Fruit fly (Drosophila melanogaster) whole organism, embryonic: ENCODE measurements around the gene CG10874.

ENCODE experiments used
- Adf1 ChIP-seq: fragments of 200-800 bp; sonication (Bioruptor generic); IDR thresholded peaks from 2 replicates; pipeline ENCODE4 v1.3.6; 2022; ENCODE audit warnings: missing biosample characterization, missing genetic modification characterization
- BEAF-32 ChIP-seq: fragments of 200-800 bp; sonication (Bioruptor generic); optimal IDR thresholded peaks from 3 replicates; lab custom pipeline; 2017; ENCODE audit warnings: missing biosample characterization, missing genetic modification characterization, mild to moderate bottlenecking, moderate library complexity, missing genetic modification reagents
- CG10147 ChIP-seq: fragments of 200-800 bp; sonication (Bioruptor generic); optimal IDR thresholded peaks from 2 replicates; lab custom pipeline; 2019; ENCODE audit warnings: missing biosample characterization, mild to moderate bottlenecking, missing genetic modification characterization, moderate library complexity
- CG10462 ChIP-seq: fragments of 200-800 bp; sonication (Bioruptor generic); optimal IDR thresholded peaks from 2 replicates; lab custom pipeline; 2016; ENCODE audit warnings: missing biosample characterization, missing genetic modification characterization
- CG11504 ChIP-seq: fragments of 200-800 bp; sonication (Bioruptor generic); optimal IDR thresholded peaks from 3 replicates; lab custom pipeline; 2019; ENCODE audit warnings: missing biosample characterization, mild to moderate bottlenecking, missing genetic modification characterization, moderate library complexity
- CG12769 ChIP-seq: fragments of 200-800 bp; sonication (Bioruptor generic); optimal IDR thresholded peaks from 2 replicates; lab custom pipeline; 2019; ENCODE audit warnings: missing biosample characterization, mild to moderate bottlenecking, missing genetic modification characterization, moderate library complexity
- CG13775 ChIP-seq: fragments of 200-800 bp; sonication (Bioruptor generic); optimal IDR thresholded peaks from 3 replicates; lab custom pipeline; 2017; ENCODE audit warnings: missing biosample characterization, mild to moderate bottlenecking, missing genetic modification characterization
- CG1647 ChIP-seq: fragments of 200-800 bp; sonication (Bioruptor generic); optimal IDR thresholded peaks from 3 replicates; lab custom pipeline; 2016; ENCODE audit warnings: missing biosample characterization, missing genetic modification characterization
- CG17385 ChIP-seq: fragments of 200-800 bp; sonication (Bioruptor generic); optimal IDR thresholded peaks from 3 replicates; lab custom pipeline; 2018; ENCODE audit warnings: missing biosample characterization, mild to moderate bottlenecking, missing genetic modification characterization
- CG2199 ChIP-seq: fragments of 200-800 bp; sonication (Bioruptor generic); IDR thresholded peaks from 3 replicates; pipeline ENCODE4 v1.3.6; 2022; ENCODE audit warnings: missing biosample characterization, missing genetic modification characterization
- CG3163 ChIP-seq: fragments of 200-800 bp; sonication (Bioruptor generic); optimal IDR thresholded peaks from 3 replicates; lab custom pipeline; 2016; ENCODE audit warnings: missing biosample characterization, missing genetic modification characterization
- CG4617 ChIP-seq: fragments of 200-800 bp; sonication (Bioruptor generic); optimal IDR thresholded peaks from 3 replicates; lab custom pipeline; 2016; ENCODE audit warnings: missing biosample characterization, missing genetic modification characterization, borderline replicate concordance
- CG4730 ChIP-seq: fragments of 200-800 bp; sonication (Bioruptor generic); IDR thresholded peaks from 2 replicates; pipeline ENCODE4 v1.3.6; 2022; ENCODE audit warnings: missing biosample characterization, missing genetic modification characterization
- CG9437 ChIP-seq: fragments of 200-800 bp; sonication (Bioruptor generic); optimal IDR thresholded peaks from 2 replicates; lab custom pipeline; 2018; ENCODE audit warnings: missing biosample characterization, mild to moderate bottlenecking, missing genetic modification characterization
- CrebB ChIP-seq: fragments of 200-800 bp; sonication (Bioruptor generic); optimal IDR thresholded peaks from 3 replicates; lab custom pipeline; 2018; ENCODE audit warnings: missing biosample characterization, mild to moderate bottlenecking, missing genetic modification characterization
- Dip3 ChIP-seq: fragments of 200-800 bp; sonication (Bioruptor generic); optimal IDR thresholded peaks from 3 replicates; lab custom pipeline; 2016; ENCODE audit warnings: missing biosample characterization, missing genetic modification characterization
- E2f1 ChIP-seq: fragments of 200-800 bp; sonication (Bioruptor generic); IDR thresholded peaks from 2 replicates; pipeline ENCODE4 v1.3.6; 2022; ENCODE audit warnings: missing biosample characterization, missing genetic modification characterization
- Ets97D ChIP-seq: fragments of 200-800 bp; sonication (Bioruptor generic); optimal IDR thresholded peaks from 3 replicates; lab custom pipeline; 2016; ENCODE audit warnings: missing biosample characterization, missing genetic modification characterization
- GATAe ChIP-seq: fragments of 200-800 bp; sonication (Bioruptor generic); conservative IDR thresholded peaks from 2 replicates; pipeline ENCODE4 v1.3.6; 2022; ENCODE audit warnings: missing biosample characterization, missing genetic modification characterization
- Gsc ChIP-seq: fragments of 200-800 bp; sonication (Bioruptor generic); IDR thresholded peaks from 2 replicates; pipeline ENCODE4 v1.3.6; 2022; ENCODE audit warnings: missing biosample characterization, missing genetic modification characterization
- Hr39 ChIP-seq: fragments of >200 bp; optimal IDR thresholded peaks from 2 replicates; lab custom pipeline; 2017
- Hr51 ChIP-seq, 2 experiments: fragments of 200-800 bp; sonication (Bioruptor generic); optimal IDR thresholded peaks; 2 replicates in 1 of 2; 3 replicates in 1 of 2; lab custom pipeline; 2016 to 2018; ENCODE audit warnings: missing biosample characterization in 2 of 2, missing genetic modification characterization in 2 of 2, mild to moderate bottlenecking in 1 of 2, moderate library complexity in 1 of 2
- MBD-R2 ChIP-seq: fragments of 200-800 bp; sonication (Bioruptor generic); IDR thresholded peaks from 2 replicates; pipeline ENCODE4 v1.3.6; 2022; ENCODE audit warnings: missing biosample characterization, missing genetic modification characterization
- NK7.1 ChIP-seq: fragments of 200-800 bp; sonication (Bioruptor generic); optimal IDR thresholded peaks from 3 replicates; lab custom pipeline; 2016; ENCODE audit warnings: missing biosample characterization, missing genetic modification characterization
- PHDP ChIP-seq: fragments of 200-800 bp; sonication (Bioruptor generic); optimal IDR thresholded peaks from 3 replicates; lab custom pipeline; 2018; ENCODE audit warnings: missing biosample characterization, mild to moderate bottlenecking, missing genetic modification characterization, moderate library complexity
- Rfx ChIP-seq: fragments of 200-800 bp; sonication (Bioruptor generic); IDR thresholded peaks from 2 replicates; pipeline ENCODE4 v1.3.6; 2022; ENCODE audit warnings: missing biosample characterization, missing genetic modification characterization
- Scr ChIP-seq: fragments of 200-800 bp; sonication (Bioruptor generic); IDR thresholded peaks from 2 replicates; pipeline ENCODE4 v1.3.6; 2022; ENCODE audit warnings: missing biosample characterization, missing genetic modification characterization; ENCODE audit not compliant: partially characterized antibody
- Stat92E ChIP-seq, 3 experiments: fragments of >200 bp in 2 of 3; fragments of 200-800 bp in 1 of 3; sonication (Bioruptor generic) in 1 of 3; optimal IDR thresholded peaks; 2 replicates each; lab custom pipeline; 2017 to 2019; ENCODE audit warnings: missing biosample characterization in 3 of 3, missing genetic modification characterization in 3 of 3, mild to moderate bottlenecking in 1 of 3, moderate library complexity in 1 of 3
- Trl ChIP-seq, 3 experiments: fragments of >200 bp in 2 of 3; fragments of 200-800 bp in 1 of 3; sonication (Bioruptor generic) in 1 of 3; optimal IDR thresholded peaks; 2 replicates in 1 of 3; 3 replicates in 2 of 3; lab custom pipeline; 2016 to 2017; ENCODE audit warnings: missing biosample characterization in 1 of 3, missing genetic modification characterization in 1 of 3
- ab ChIP-seq: fragments of 200-800 bp; sonication (Bioruptor generic); optimal IDR thresholded peaks from 2 replicates; lab custom pipeline; 2016; ENCODE audit warnings: missing biosample characterization, missing genetic modification characterization
- cad ChIP-seq: fragments of >200 bp; optimal IDR thresholded peaks from 2 replicates; lab custom pipeline; 2017; ENCODE audit warnings: missing biosample characterization, missing genetic modification characterization
- cas ChIP-seq: fragments of 200-800 bp; sonication (Bioruptor generic); IDR thresholded peaks from 2 replicates; pipeline ENCODE4 v1.3.6; 2022; ENCODE audit warnings: missing biosample characterization, missing genetic modification characterization
- cg ChIP-seq: fragments of 200-800 bp; sonication (Bioruptor generic); optimal IDR thresholded peaks from 3 replicates; lab custom pipeline; 2019; ENCODE audit warnings: missing biosample characterization, mild to moderate bottlenecking, missing genetic modification characterization, moderate library complexity
- chinmo ChIP-seq: fragments of 200-800 bp; sonication (Bioruptor generic); IDR thresholded peaks from 4 replicates; pipeline ENCODE4 v1.3.6; 2022; ENCODE audit warnings: missing biosample characterization, missing genetic modification characterization; ENCODE audit not compliant: partially characterized antibody
- dysf ChIP-seq: fragments of 200-800 bp; sonication (Bioruptor generic); IDR thresholded peaks from 3 replicates; pipeline ENCODE4 v1.3.6; 2022; ENCODE audit warnings: missing biosample characterization, missing genetic modification characterization
- fd102C ChIP-seq: fragments of 200-800 bp; sonication (Bioruptor generic); optimal IDR thresholded peaks from 2 replicates; lab custom pipeline; 2018; ENCODE audit warnings: missing biosample characterization, mild to moderate bottlenecking, missing genetic modification characterization, moderate library complexity
- fru ChIP-seq: fragments of >200 bp; optimal IDR thresholded peaks from 2 replicates; lab custom pipeline; 2017
- ham ChIP-seq: fragments of 200-800 bp; sonication (Bioruptor generic); IDR thresholded peaks from 2 replicates; pipeline ENCODE4 v1.3.6; 2022; ENCODE audit warnings: missing biosample characterization, missing genetic modification characterization
- her ChIP-seq: fragments of 200-800 bp; sonication (Bioruptor generic); optimal IDR thresholded peaks from 2 replicates; lab custom pipeline; 2016; ENCODE audit warnings: missing biosample characterization, missing genetic modification characterization
- kni ChIP-seq: fragments of 200-800 bp; sonication (Bioruptor generic); optimal IDR thresholded peaks from 3 replicates; lab custom pipeline; 2017; ENCODE audit warnings: mild to moderate bottlenecking, missing biosample characterization, missing genetic modification reagents, missing genetic modification characterization
- knrl ChIP-seq: fragments of 200-800 bp; sonication (Bioruptor generic); IDR thresholded peaks from 3 replicates; pipeline ENCODE4 v1.3.6; 2022; ENCODE audit warnings: missing biosample characterization, missing genetic modification characterization; ENCODE audit not compliant: partially characterized antibody
- nom ChIP-seq: fragments of 200-800 bp; sonication (Bioruptor generic); optimal IDR thresholded peaks from 2 replicates; lab custom pipeline; 2017; ENCODE audit warnings: missing biosample characterization, missing genetic modification characterization, mild to moderate bottlenecking, moderate library complexity, missing genetic modification reagents
- oc ChIP-seq: fragments of 200-800 bp; sonication (Bioruptor generic); optimal IDR thresholded peaks from 2 replicates; lab custom pipeline; 2018; ENCODE audit warnings: missing biosample characterization, mild to moderate bottlenecking, missing genetic modification characterization, moderate library complexity
- onecut ChIP-seq: fragments of 200-800 bp; sonication (Bioruptor generic); IDR thresholded peaks from 2 replicates; pipeline ENCODE4 v1.3.6; 2022; ENCODE audit warnings: missing biosample characterization, missing genetic modification characterization
- psq ChIP-seq: fragments of 200-800 bp; sonication (Bioruptor generic); optimal IDR thresholded peaks from 2 replicates; lab custom pipeline; 2017; ENCODE audit warnings: missing biosample characterization, missing genetic modification characterization
- schlank ChIP-seq: fragments of 200-800 bp; sonication (Bioruptor generic); optimal IDR thresholded peaks from 2 replicates; lab custom pipeline; 2018; ENCODE audit warnings: missing biosample characterization, mild to moderate bottlenecking, missing genetic modification characterization
- sens ChIP-seq: fragments of 200-800 bp; sonication (Bioruptor generic); peaks from one replicate; lab custom pipeline; 2016; ENCODE audit warnings: missing biosample characterization, missing genetic modification characterization
- seq ChIP-seq: fragments of 200-800 bp; sonication (Bioruptor generic); IDR thresholded peaks from 2 replicates; pipeline ENCODE4 v1.3.6; 2022; ENCODE audit warnings: missing biosample characterization, missing genetic modification characterization
- tio ChIP-seq: fragments of 200-800 bp; sonication (Bioruptor generic); optimal IDR thresholded peaks from 2 replicates; lab custom pipeline; 2017; ENCODE audit warnings: missing biosample characterization, missing genetic modification characterization, inconsistent platforms

The CG10874 gene

DNA sequence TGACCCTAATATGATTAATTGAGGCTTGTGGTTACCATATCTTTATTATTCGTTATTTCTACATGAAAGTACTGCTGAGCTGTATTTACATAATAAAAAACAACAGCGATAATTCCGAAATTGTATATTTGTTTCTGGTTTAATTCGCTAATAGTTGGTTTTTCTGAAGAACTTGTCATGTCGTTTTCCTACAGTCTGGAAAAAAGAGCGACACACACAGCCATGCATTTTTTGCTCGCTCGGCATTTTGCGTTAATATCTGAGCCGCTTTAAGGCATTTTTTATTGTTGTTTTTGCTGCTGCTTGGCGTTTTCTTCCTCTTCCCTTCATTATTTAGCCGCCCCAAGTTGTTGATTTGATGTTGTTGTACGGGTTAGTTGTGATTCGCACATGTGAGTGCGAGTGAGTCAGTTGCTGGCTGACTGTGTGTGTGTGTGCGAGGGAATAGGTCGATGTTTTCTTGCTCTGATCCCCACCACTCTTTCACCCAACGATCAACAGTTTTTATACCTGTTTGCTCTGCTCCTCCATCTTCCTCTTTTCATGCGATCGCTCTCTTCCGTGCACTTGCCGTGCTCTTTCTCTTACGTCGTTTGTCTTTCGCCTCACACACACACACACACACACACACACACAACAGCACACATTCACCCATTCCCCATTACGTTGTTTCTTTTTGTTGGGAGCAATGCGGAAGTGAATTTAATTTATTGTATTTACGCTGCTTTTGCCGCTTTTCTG is 16.9 kb downstream of the CG10874 start:
- peak; percentile 63 for TF ChIP-seq oc (tag; lab: Kevin White, UChicago)
- 0 out of 3 replicates have a peak, but pooled peaks have one; percentile 11 for TF ChIP-seq knrl
- TF ChIP-seq Hr51 (GFP tag; optimal IDR thresholded peaks at IDR 0.05; lab: Kevin White, UChicago) = no peak
- TF ChIP-seq CG4730 (GFP tag; lab: Robert Waterston, UW) = no peak
- TF ChIP-seq CG12769 (tag; lab: Kevin White, UChicago) = peak; percentile 81
- TF ChIP-seq her = no peak
- no peak for TF ChIP-seq E2f1
- TF ChIP-seq fru (lab: Kevin White, UChicago) = no peak
- peak; percentile 91 for TF ChIP-seq cg (GFP tag; lab: Kevin White, UChicago)
- TF ChIP-seq onecut (GFP tag; lab: Robert Waterston, UW) = no peak
- TF ChIP-seq Trl (optimal IDR thresholded peaks at IDR 0.05; lab: Kevin White, UChicago) = peak; percentile 77 to 85
- TF ChIP-seq Trl (GFP tag; optimal IDR thresholded peaks at IDR 0.05; lab: Kevin White, UChicago) = no peak
- TF ChIP-seq CG13775 (GFP tag; lab: Kevin White, UChicago) = no peak
- TF ChIP-seq CrebB (tag; lab: Kevin White, UChicago) = no peak
- TF ChIP-seq cas = no peak
- no peak for TF ChIP-seq BEAF-32 (GFP tag; lab: Kevin White, UChicago)
- TF ChIP-seq psq = no peak
- no peak for TF ChIP-seq tio (GFP tag; lab: Kevin White, UChicago)
- TF ChIP-seq CG9437 = peak; percentile 74
- no peak for TF ChIP-seq seq (GFP tag; lab: Robert Waterston, UW)
- TF ChIP-seq Dip3 (GFP tag; lab: Kevin White, UChicago) = no peak
- TF ChIP-seq CG2199 (GFP tag; lab: Robert Waterston, UW) = peak; percentile 74; the same call in 1 of the 3 replicates
- TF ChIP-seq Ets97D (GFP tag; lab: Kevin White, UChicago) = no peak
- TF ChIP-seq ham (GFP tag; lab: Robert Waterston, UW) = no peak
- TF ChIP-seq kni (GFP tag; lab: Kevin White, UChicago) = peak; percentile 61
- no peak for TF ChIP-seq CG10462 (GFP tag; lab: Kevin White, UChicago)
- TF ChIP-seq nom = peak; percentile 49
- no peak for TF ChIP-seq CG1647 (GFP tag; lab: Kevin White, UChicago)
- TF ChIP-seq Adf1 = peak; percentile 30; the same call in 1 of the 2 replicates
- TF ChIP-seq sens = peak; percentile 83
- TF ChIP-seq Rfx (GFP tag; lab: Robert Waterston, UW) = 0 out of 2 replicates have a peak, but pooled peaks have one; percentile 4
- TF ChIP-seq ab (GFP tag; lab: Kevin White, UChicago) = no peak
- no peak for TF ChIP-seq GATAe (GFP tag; lab: Robert Waterston, UW)
- no peak for TF ChIP-seq schlank (tag; lab: Kevin White, UChicago)
- TF ChIP-seq NK7.1 = no peak
- no peak for TF ChIP-seq Gsc (GFP tag; lab: Robert Waterston, UW)
- no peak for TF ChIP-seq CG4617 (GFP tag; lab: Kevin White, UChicago)
- TF ChIP-seq Hr39 (lab: Kevin White, UChicago) = no peak
- TF ChIP-seq PHDP (tag; lab: Kevin White, UChicago) = no peak
- peak; percentile 85 for TF ChIP-seq CG3163 (GFP tag; lab: Kevin White, UChicago)
- TF ChIP-seq Stat92E (GFP tag; optimal IDR thresholded peaks at IDR 0.05; lab: Kevin White, UChicago) = no peak
- no peak for TF ChIP-seq cad (GFP tag; lab: Kevin White, UChicago)
- TF ChIP-seq dysf (GFP tag; lab: Robert Waterston, UW) = no peak
- TF ChIP-seq MBD-R2 (GFP tag; lab: Robert Waterston, UW) = 0 out of 2 replicates have a peak, but pooled peaks have one; percentile 3
- TF ChIP-seq Scr (GFP tag; lab: Robert Waterston, UW) = 0 out of 2 replicates have a peak, but pooled peaks have one; percentile 18
- TF ChIP-seq CG10147 (GFP tag; lab: Kevin White, UChicago) = no peak
- no peak for TF ChIP-seq CG11504 (tag; lab: Kevin White, UChicago)
- peak; percentile 71 for TF ChIP-seq CG17385 (GFP tag; lab: Kevin White, UChicago)
- peak; percentile 80; the same call in 3 of the 4 replicates for TF ChIP-seq chinmo (GFP tag; lab: Robert Waterston, UW)
- TF ChIP-seq fd102C (GFP tag; lab: Kevin White, UChicago) = no peak
